Worm (Caenorhabditis elegans) whole organism, L1 larva: Measurements from ENCODE around the gene eor-1.

ENCODE experiments used
- C04F5.9 ChIP-seq: sonication (generic microtip); optimal IDR thresholded peaks from 2 replicates; lab custom pipeline; 2016; ENCODE audit warnings: missing genetic modification characterization, missing compliant biosample characterization
- C16A3.4 ChIP-seq: fragments of 150-350 bp; optimal IDR thresholded peaks from 2 replicates; lab custom pipeline; 2014; ENCODE audit warnings: missing biosample characterization, missing genetic modification characterization
- alr-1 ChIP-seq: fragments of 200-800 bp; sonication (Bioruptor generic); optimal IDR thresholded peaks from 2 replicates; lab custom pipeline; 2018; ENCODE audit warnings: borderline replicate concordance, mild to moderate bottlenecking, missing genetic modification characterization, missing compliant biosample characterization
- blmp-1 ChIP-seq: fragments of 150-350 bp; optimal IDR thresholded peaks from 2 replicates; lab custom pipeline; 2014; ENCODE audit warnings: missing biosample characterization, missing genetic modification characterization
- ceh-63 ChIP-seq: fragments of 200-800 bp; sonication (Bioruptor generic); optimal IDR thresholded peaks from 2 replicates; lab custom pipeline; 2018; ENCODE audit warnings: mild to moderate bottlenecking, missing genetic modification characterization, missing compliant biosample characterization
- ceh-8 ChIP-seq: fragments of 200-800 bp; sonication (Bioruptor generic); optimal IDR thresholded peaks from 2 replicates; lab custom pipeline; 2018; ENCODE audit warnings: mild to moderate bottlenecking, missing genetic modification characterization, moderate library complexity, missing compliant biosample characterization
- ceh-82 ChIP-seq, 3 experiments: fragments of 150-350 bp in 1 of 3; sonication (generic microtip) in 2 of 3; optimal IDR thresholded peaks; 2 replicates each; lab custom pipeline; 2014 to 2017; ENCODE audit warnings: missing biosample characterization in 3 of 3, missing genetic modification characterization in 3 of 3
- ceh-88 ChIP-seq: fragments of 200-800 bp; sonication (Bioruptor generic); IDR thresholded peaks from 2 replicates; pipeline ENCODE4 v1.3.6; 2022; ENCODE audit warnings: missing genetic modification characterization, missing compliant biosample characterization
- ces-1 ChIP-seq: fragments of 150-350 bp; optimal IDR thresholded peaks from 2 replicates; lab custom pipeline; 2014; ENCODE audit warnings: missing biosample characterization, missing genetic modification reagents, missing genetic modification characterization
- dsc-1 ChIP-seq: sonication (generic microtip); optimal IDR thresholded peaks from 2 replicates; lab custom pipeline; 2016; ENCODE audit warnings: mild to moderate bottlenecking, missing genetic modification characterization, missing compliant biosample characterization
- efl-1 ChIP-seq, 4 experiments: fragments of 150-350 bp; optimal IDR thresholded peaks in 3 of 4; peaks in 1 of 4; 1 replicate in 1 of 4; 2 replicates in 3 of 4; lab custom pipeline; 2014; ENCODE audit warnings: missing biosample characterization in 2 of 4, missing genetic modification characterization in 2 of 4, missing genetic modification reagents in 2 of 4
- efl-3 ChIP-seq: fragments of 200-800 bp; sonication (Bioruptor generic); optimal IDR thresholded peaks from 2 replicates; lab custom pipeline; 2018; ENCODE audit warnings: mild to moderate bottlenecking, missing genetic modification characterization, missing compliant biosample characterization
- elt-2 ChIP-seq: sonication (generic microtip); optimal IDR thresholded peaks from 2 replicates; lab custom pipeline; 2016; ENCODE audit warnings: missing genetic modification characterization, mild to moderate bottlenecking, inconsistent platforms, missing compliant biosample characterization, missing genetic modification reagents
- ets-5 ChIP-seq: fragments of 200-800 bp; sonication (Bioruptor generic); IDR thresholded peaks from 2 replicates; pipeline ENCODE4 v1.3.6; 2022; ENCODE audit warnings: missing genetic modification characterization, missing compliant biosample characterization
- fkh-10 ChIP-seq: sonication (generic microtip); optimal IDR thresholded peaks from 2 replicates; lab custom pipeline; 2017; ENCODE audit warnings: missing biosample characterization, missing genetic modification reagents, missing genetic modification characterization
- fkh-4 ChIP-seq: sonication (generic microtip); optimal IDR thresholded peaks from 2 replicates; lab custom pipeline; 2016; ENCODE audit warnings: missing compliant biosample characterization, missing genetic modification characterization, borderline replicate concordance
- fkh-8 ChIP-seq: sonication (generic microtip); optimal IDR thresholded peaks from 2 replicates; lab custom pipeline; 2016; ENCODE audit warnings: mild to moderate bottlenecking, missing genetic modification characterization, missing compliant biosample characterization
- fos-1 ChIP-seq: fragments of 150-350 bp; optimal IDR thresholded peaks from 2 replicates; lab custom pipeline; 2014; ENCODE audit warnings: missing biosample characterization, missing genetic modification characterization
- grh-1 ChIP-seq: fragments of 200-800 bp; sonication (Bioruptor generic); IDR thresholded peaks from 2 replicates; pipeline ENCODE4 v1.3.6; 2022; ENCODE audit warnings: missing genetic modification reagents, missing genetic modification characterization, missing compliant biosample characterization
- hlh-17 ChIP-seq: fragments of 200-800 bp; sonication (Bioruptor generic); optimal IDR thresholded peaks from 2 replicates; lab custom pipeline; 2018; ENCODE audit warnings: missing genetic modification characterization, mild to moderate bottlenecking, missing compliant biosample characterization, moderate library complexity, borderline replicate concordance
- hlh-4 ChIP-seq: sonication (generic microtip); optimal IDR thresholded peaks from 2 replicates; lab custom pipeline; 2016; ENCODE audit warnings: mild to moderate bottlenecking, missing genetic modification characterization, missing compliant biosample characterization
- irx-1 ChIP-seq: sonication (generic microtip); optimal IDR thresholded peaks from 2 replicates; lab custom pipeline; 2016; ENCODE audit warnings: missing genetic modification characterization, missing compliant biosample characterization
- jun-1 ChIP-seq: fragments of 150-350 bp; optimal IDR thresholded peaks from 2 replicates; lab custom pipeline; 2014; ENCODE audit warnings: missing biosample characterization, missing genetic modification reagents, missing genetic modification characterization
- lin-13 ChIP-seq: fragments of 150-350 bp; optimal IDR thresholded peaks from 2 replicates; lab custom pipeline; 2014; ENCODE audit warnings: missing biosample characterization, missing genetic modification reagents, missing genetic modification characterization
- lin-15B ChIP-seq: fragments of 150-350 bp; sonication (generic microtip); optimal IDR thresholded peaks from 3 replicates; lab custom pipeline; 2014; ENCODE audit warnings: missing biosample characterization, missing genetic modification characterization
- lin-35 ChIP-seq, 2 experiments: fragments of 150-350 bp; optimal IDR thresholded peaks; 2 replicates each; lab custom pipeline; 2014; ENCODE audit warnings: missing biosample characterization in 2 of 2, missing genetic modification characterization in 2 of 2, missing genetic modification reagents in 2 of 2
- lin-39 ChIP-seq: fragments of 150-350 bp; optimal IDR thresholded peaks from 2 replicates; lab custom pipeline; 2014; ENCODE audit warnings: missing biosample characterization, missing genetic modification reagents, missing genetic modification characterization
- lir-3 ChIP-seq: sonication (generic microtip); optimal IDR thresholded peaks from 2 replicates; lab custom pipeline; 2016; ENCODE audit warnings: mild to moderate bottlenecking, missing genetic modification characterization, moderate library complexity, missing compliant biosample characterization; ENCODE audit not compliant: poor library complexity
- lsy-2 ChIP-seq, 2 experiments: fragments of 150-350 bp; optimal IDR thresholded peaks; 2 replicates each; lab custom pipeline; 2014; ENCODE audit warnings: missing biosample characterization in 2 of 2, missing genetic modification characterization in 2 of 2
- mab-9 ChIP-seq: fragments of 200-800 bp; sonication (Bioruptor generic); IDR thresholded peaks from 2 replicates; pipeline ENCODE4 v1.3.6; 2022; ENCODE audit warnings: missing genetic modification reagents, missing genetic modification characterization, missing compliant biosample characterization
- nhr-12 ChIP-seq: sonication (generic microtip); optimal IDR thresholded peaks from 2 replicates; lab custom pipeline; 2017; ENCODE audit warnings: missing biosample characterization, missing genetic modification characterization
- nhr-28 ChIP-seq: fragments of 150-350 bp; optimal IDR thresholded peaks from 2 replicates; lab custom pipeline; 2014; ENCODE audit warnings: missing biosample characterization, missing genetic modification characterization
- nhr-47 ChIP-seq: sonication (generic microtip); optimal IDR thresholded peaks from 2 replicates; lab custom pipeline; 2016; ENCODE audit warnings: mild to moderate bottlenecking, missing genetic modification characterization, moderate library complexity, missing compliant biosample characterization
- nhr-84 ChIP-seq: sonication (generic microtip); optimal IDR thresholded peaks from 2 replicates; lab custom pipeline; 2017; ENCODE audit warnings: missing biosample characterization, missing genetic modification characterization
- pag-3 ChIP-seq: sonication (generic microtip); optimal IDR thresholded peaks from 2 replicates; lab custom pipeline; 2017; ENCODE audit warnings: missing genetic modification characterization, mild to moderate bottlenecking, missing compliant biosample characterization, antibody characterized with exemption, borderline replicate concordance; ENCODE audit not compliant: insufficient read depth
- pax-3 ChIP-seq: fragments of 200-800 bp; sonication (Bioruptor generic); optimal IDR thresholded peaks from 2 replicates; lab custom pipeline; 2018; ENCODE audit warnings: mild to moderate bottlenecking, missing genetic modification characterization, moderate library complexity, missing compliant biosample characterization
- rnt-1 ChIP-seq: sonication (generic microtip); optimal IDR thresholded peaks from 2 replicates; lab custom pipeline; 2016; ENCODE audit warnings: mild to moderate bottlenecking, missing genetic modification characterization, moderate library complexity, missing compliant biosample characterization
- skn-1 ChIP-seq: fragments of 150-350 bp; optimal IDR thresholded peaks from 2 replicates; lab custom pipeline; 2014; ENCODE audit warnings: missing biosample characterization, missing genetic modification characterization
- snpc-4 ChIP-seq: fragments of 150-350 bp; optimal IDR thresholded peaks from 2 replicates; lab custom pipeline; 2014; ENCODE audit warnings: missing biosample characterization, missing genetic modification characterization
- swsn-7 ChIP-seq: sonication (generic microtip); optimal IDR thresholded peaks from 2 replicates; lab custom pipeline; 2016; ENCODE audit warnings: missing genetic modification characterization, missing compliant biosample characterization
- unc-130 ChIP-seq: fragments of 150-350 bp; optimal IDR thresholded peaks from 2 replicates; lab custom pipeline; 2017; ENCODE audit warnings: missing biosample characterization, missing genetic modification characterization, inconsistent platforms
- unc-86 ChIP-seq: sonication (generic microtip); optimal IDR thresholded peaks from 2 replicates; lab custom pipeline; 2016; ENCODE audit warnings: missing genetic modification characterization, missing compliant biosample characterization
- unc-98 ChIP-seq: fragments of 200-800 bp; sonication (Bioruptor generic); IDR thresholded peaks from 2 replicates; pipeline ENCODE4 v1.3.6; 2022; ENCODE audit warnings: missing genetic modification characterization, missing compliant biosample characterization
- xbp-1 ChIP-seq: sonication (generic microtip); optimal IDR thresholded peaks from 2 replicates; lab custom pipeline; 2016; ENCODE audit warnings: missing genetic modification characterization, missing compliant biosample characterization
- zag-1 ChIP-seq: fragments of 150-350 bp; optimal IDR thresholded peaks from 2 replicates; lab custom pipeline; 2014; ENCODE audit warnings: missing biosample characterization, missing genetic modification characterization
- zip-4 ChIP-seq: fragments of 200-800 bp; sonication (Bioruptor generic); optimal IDR thresholded peaks from 2 replicates; lab custom pipeline; 2018; ENCODE audit warnings: mild to moderate bottlenecking, missing genetic modification characterization, moderate library complexity, missing compliant biosample characterization
- ztf-4 ChIP-seq: fragments of 150-350 bp; optimal IDR thresholded peaks from 2 replicates; lab custom pipeline; 2014; ENCODE audit warnings: missing biosample characterization, missing genetic modification characterization

Gene eor-1

ce11 chrIV:4810377-4810984 is 11.5 kb upstream of the eor-1 start, which contains the start of gene eif-1.A (continued):
- TF ChIP-seq zip-4 (no peak), fkh-4 (no peak), unc-98 (no peak), zag-1 (no peak), snpc-4 (tag; lab: Kevin White, UChicago) (no peak), jun-1 (no peak), blmp-1 (no peak), nhr-28 (tag; lab: Kevin White, UChicago) (no peak), unc-130 (peak; percentile 72), grh-1 (GFP tag; lab: Robert Waterston, UW) (no peak), nhr-84 (no peak), C04F5.9 (no peak), ztf-4 (tag; lab: Kevin White, UChicago) (no peak), nhr-47 (peak; percentile 61), ces-1 (GFP tag; lab: Kevin White, UChicago) (no peak), mab-9 (GFP tag; lab: Robert Waterston, UW) (no peak), ceh-88 (GFP tag; lab: Robert Waterston, UW) (no peak), fkh-8 (tag; lab: Kevin White, UChicago) (peak; percentile 34), fos-1 (tag; lab: Kevin White, UChicago) (peak; percentile 4), dsc-1 (tag; lab: Kevin White, UChicago) (no peak), ceh-8 (no peak), hlh-4 (tag; lab: Kevin White, UChicago) (no peak), pag-3 (tag; lab: Kevin White, UChicago) (no peak), ceh-82 (tag; optimal IDR thresholded peaks at IDR 0.05; lab: Kevin White, UChicago) (peak; percentile 18 to 62 (median 43)), xbp-1 (tag; lab: Kevin White, UChicago) (peak; percentile 45), lin-35 (GFP tag; optimal IDR thresholded peaks at IDR 0.05; lab: Kevin White, UChicago) (peak; percentile 54 to 75), skn-1 (tag; lab: Kevin White, UChicago) (peak; percentile 81), lsy-2 (tag; optimal IDR thresholded peaks at IDR 0.05; lab: Kevin White, UChicago) (peak; percentile 63 to 85), ets-5 (GFP tag; lab: Robert Waterston, UW) (no peak), rnt-1 (peak; percentile 51), pax-3 (no peak), efl-1 (optimal IDR thresholded peaks at IDR 0.05; lab: Kevin White, UChicago) (peak; percentile 63 to 66), efl-1 (GFP tag; optimal IDR thresholded peaks at IDR 0.05 in 1 of 2; lab: Kevin White, UChicago) (peak; percentile 69 to 96), lin-13 (GFP tag; lab: Kevin White, UChicago) (peak; percentile 6), swsn-7 (peak; percentile 47), lin-15B (tag; lab: Kevin White, UChicago) (peak; percentile 59), irx-1 (tag; lab: Kevin White, UChicago) (no peak), C16A3.4 (peak; percentile 75), fkh-10 (GFP tag; lab: Kevin White, UChicago) (no peak)

- TF ChIP-seq ztf-4 (tag; lab: Kevin White, UChicago) = no peak
- no peak for TF ChIP-seq lir-3 (tag; lab: Kevin White, UChicago)
- no peak for TF ChIP-seq efl-3 (GFP tag; lab: Kevin White, UChicago)
- no peak for TF ChIP-seq alr-1 (tag; lab: Kevin White, UChicago)
- TF ChIP-seq lin-39 (tag; lab: Kevin White, UChicago) = no peak
- TF ChIP-seq nhr-47 = no peak
- no peak for TF ChIP-seq lin-35 (GFP tag; optimal IDR thresholded peaks at IDR 0.05; lab: Kevin White, UChicago)
- no peak for TF ChIP-seq nhr-12
- no peak for TF ChIP-seq elt-2
- TF ChIP-seq ceh-63 (GFP tag; lab: Kevin White, UChicago) = no peak
- no peak for TF ChIP-seq snpc-4 (tag; lab: Kevin White, UChicago)
- no peak for TF ChIP-seq fkh-4
- no peak for TF ChIP-seq ceh-88 (GFP tag; lab: Robert Waterston, UW)
- TF ChIP-seq unc-86 (tag; lab: Kevin White, UChicago) = no peak
- no peak for TF ChIP-seq hlh-17 (GFP tag; lab: Kevin White, UChicago)
- TF ChIP-seq unc-98 = no peak
- TF ChIP-seq jun-1 = no peak
Measured at ce11 chrIV:4809813-4810212, 10.8 kb upstream of the eor-1 start, which contains the start of gene H06H21.37. H06H21.37 (minus strand) TSS chrIV:4809974.
